Worm (Caenorhabditis elegans) whole organism, young adult: Measurements from ENCODE around the gene fbxa-182.

Experiments
- B0019.2 ChIP-seq: fragments of 200-800 bp; sonication (Bioruptor generic); conservative IDR thresholded peaks from 2 replicates; pipeline ENCODE4 v1.3.6; 2022; ENCODE audit warnings: missing genetic modification reagents, missing genetic modification characterization, missing compliant biosample characterization
- B0336.3 ChIP-seq: fragments of 200-800 bp; sonication (Bioruptor generic); IDR thresholded peaks from 2 replicates; pipeline ENCODE4 v1.3.6; 2022; ENCODE audit warnings: missing genetic modification characterization, missing compliant biosample characterization
- F37B4.10 ChIP-seq: fragments of 200-800 bp; sonication (Bioruptor generic); IDR thresholded peaks from 2 replicates; pipeline ENCODE4 v1.3.6; 2022; ENCODE audit warnings: missing genetic modification characterization, missing compliant biosample characterization
- F55B11.4 ChIP-seq: sonication (generic microtip); optimal IDR thresholded peaks from 2 replicates; lab custom pipeline; 2016; ENCODE audit warnings: missing compliant biosample characterization, missing genetic modification characterization, borderline replicate concordance; ENCODE audit not compliant: insufficient read depth
- F57C9.4 ChIP-seq: sonication (generic microtip); optimal IDR thresholded peaks from 2 replicates; lab custom pipeline; 2017; ENCODE audit warnings: mild to moderate bottlenecking, missing genetic modification characterization, missing compliant biosample characterization
- K11D2.4 ChIP-seq: fragments of 200-800 bp; sonication (Bioruptor generic); IDR thresholded peaks from 2 replicates; pipeline ENCODE4 v1.3.6; 2022; ENCODE audit warnings: missing genetic modification reagents, missing genetic modification characterization, missing compliant biosample characterization
- Y67H2A.10 ChIP-seq: fragments of 200-800 bp; sonication (Bioruptor generic); conservative IDR thresholded peaks from 2 replicates; pipeline ENCODE4 v1.3.6; 2022; ENCODE audit warnings: missing genetic modification reagents, missing genetic modification characterization, missing compliant biosample characterization
- Y79H2A.3 ChIP-seq: fragments of 200-800 bp; sonication (Bioruptor generic); conservative IDR thresholded peaks from 2 replicates; pipeline ENCODE4 v1.3.6; 2022; ENCODE audit warnings: missing genetic modification reagents, missing genetic modification characterization, missing compliant biosample characterization
- ZK185.1 ChIP-seq: sonication (generic microtip); optimal IDR thresholded peaks from 2 replicates; lab custom pipeline; 2016; ENCODE audit warnings: mild to moderate bottlenecking, missing genetic modification characterization, missing compliant biosample characterization; ENCODE audit not compliant: poor library complexity, severe bottlenecking
- aptf-3 ChIP-seq: fragments of 200-800 bp; sonication (Bioruptor generic); IDR thresholded peaks from 2 replicates; pipeline ENCODE4 v1.3.6; 2022; ENCODE audit warnings: missing genetic modification characterization, missing compliant biosample characterization
- attf-5 ChIP-seq: fragments of 200-800 bp; sonication (Bioruptor generic); optimal IDR thresholded peaks from 2 replicates; lab custom pipeline; 2018; ENCODE audit warnings: mild to moderate bottlenecking, missing genetic modification characterization, missing compliant biosample characterization
- ccch-3 ChIP-seq: fragments of 200-800 bp; sonication (Bioruptor generic); optimal IDR thresholded peaks from 2 replicates; lab custom pipeline; 2018; ENCODE audit warnings: mild to moderate bottlenecking, missing genetic modification characterization, missing compliant biosample characterization
- cebp-1 ChIP-seq, 2 experiments: fragments of 200-800 bp in 1 of 2; sonication (Bioruptor generic) in 1 of 2; sonication (generic microtip) in 1 of 2; IDR thresholded peaks in 1 of 2; optimal IDR thresholded peaks in 1 of 2; 2 replicates each; pipeline versions ENCODE4 v1.3.6 to Lab custom; 2017 to 2022; ENCODE audit warnings: missing compliant biosample characterization in 2 of 2, missing genetic modification characterization in 2 of 2, mild to moderate bottlenecking in 1 of 2, missing genetic modification reagents in 1 of 2, moderate library complexity in 1 of 2
- ceh-27 ChIP-seq: fragments of 200-800 bp; sonication (Bioruptor generic); optimal IDR thresholded peaks from 2 replicates; lab custom pipeline; 2018; ENCODE audit warnings: mild to moderate bottlenecking, missing genetic modification characterization, moderate library complexity, missing compliant biosample characterization
- die-1 ChIP-seq: sonication (generic microtip); optimal IDR thresholded peaks from 2 replicates; lab custom pipeline; 2016; ENCODE audit warnings: missing genotype, mild to moderate bottlenecking, missing genetic modification characterization, missing compliant biosample characterization
- dox-1 ChIP-seq: fragments of 200-800 bp; sonication (Bioruptor generic); IDR thresholded peaks from 2 replicates; pipeline ENCODE4 v1.3.6; 2022; ENCODE audit warnings: missing genetic modification reagents, missing genetic modification characterization, missing compliant biosample characterization
- egl-44 ChIP-seq: fragments of 200-800 bp; sonication (Bioruptor generic); IDR thresholded peaks from 2 replicates; pipeline ENCODE4 v1.3.6; 2022; ENCODE audit warnings: missing genetic modification reagents, missing genetic modification characterization, missing compliant biosample characterization
- egrh-3 ChIP-seq: fragments of 200-800 bp; sonication (Bioruptor generic); IDR thresholded peaks from 2 replicates; pipeline ENCODE4 v1.3.6; 2022; ENCODE audit warnings: missing genetic modification reagents, missing genetic modification characterization, missing compliant biosample characterization
- ekl-4 ChIP-seq: fragments of 200-800 bp; sonication (Bioruptor generic); IDR thresholded peaks from 2 replicates; pipeline ENCODE4 v1.3.6; 2022; ENCODE audit warnings: missing genetic modification reagents, missing genetic modification characterization, missing compliant biosample characterization
- gei-17 ChIP-seq: fragments of 200-800 bp; sonication (Bioruptor generic); optimal IDR thresholded peaks from 2 replicates; lab custom pipeline; 2018; ENCODE audit warnings: mild to moderate bottlenecking, missing genetic modification characterization, missing compliant biosample characterization
- hmg-1.2 ChIP-seq: fragments of 200-800 bp; sonication (Bioruptor generic); IDR thresholded peaks from 2 replicates; pipeline ENCODE4 v1.3.6; 2022; ENCODE audit warnings: missing genetic modification reagents, missing genetic modification characterization, missing compliant biosample characterization
- hmg-20 ChIP-seq: fragments of 200-800 bp; sonication (Bioruptor generic); IDR thresholded peaks from 2 replicates; pipeline ENCODE4 v1.3.6; 2022; ENCODE audit warnings: missing genetic modification reagents, missing genetic modification characterization, missing compliant biosample characterization
- hsf-1 ChIP-seq: fragments of 200-800 bp; sonication (Bioruptor generic); IDR thresholded peaks from 2 replicates; pipeline ENCODE4 v1.3.6; 2022; ENCODE audit warnings: missing genetic modification reagents, missing genetic modification characterization, missing compliant biosample characterization
- lin-35 ChIP-seq, 3 experiments: fragments of 150-350 bp in 2 of 3; sonication (generic microtip) in 1 of 3; optimal IDR thresholded peaks; 2 replicates each; lab custom pipeline; 2014 to 2018; ENCODE audit warnings: missing biosample characterization in 3 of 3, missing genetic modification characterization in 3 of 3, missing genetic modification reagents in 3 of 3
- lin-40 ChIP-seq: sonication (generic microtip); optimal IDR thresholded peaks from 2 replicates; lab custom pipeline; 2016; ENCODE audit warnings: missing genetic modification characterization, mild to moderate bottlenecking, missing compliant biosample characterization, missing genotype, missing genetic modification reagents
- lir-1 ChIP-seq: fragments of 200-800 bp; sonication (Bioruptor generic); conservative IDR thresholded peaks from 2 replicates; pipeline ENCODE4 v1.3.6; 2022; ENCODE audit warnings: missing genetic modification reagents, missing genetic modification characterization, missing compliant biosample characterization
- lsy-27 ChIP-seq: sonication (generic microtip); optimal IDR thresholded peaks from 2 replicates; lab custom pipeline; 2017; ENCODE audit warnings: missing genetic modification characterization, mild to moderate bottlenecking, missing compliant biosample characterization, antibody characterized with exemption, missing genotype, borderline replicate concordance; ENCODE audit not compliant: insufficient read depth
- madf-3 ChIP-seq: fragments of 200-800 bp; sonication (Bioruptor generic); IDR thresholded peaks from 2 replicates; pipeline ENCODE4 v1.3.6; 2022; ENCODE audit warnings: missing genetic modification reagents, missing genetic modification characterization, missing compliant biosample characterization
- madf-6 ChIP-seq: fragments of 200-800 bp; sonication (Bioruptor generic); IDR thresholded peaks from 2 replicates; pipeline ENCODE4 v1.3.6; 2022; ENCODE audit warnings: missing genetic modification reagents, missing genetic modification characterization, missing compliant biosample characterization
- mcd-1 ChIP-seq: fragments of 200-800 bp; sonication (Bioruptor generic); IDR thresholded peaks from 2 replicates; pipeline ENCODE4 v1.3.6; 2022; ENCODE audit warnings: missing genetic modification reagents, missing genetic modification characterization, missing compliant biosample characterization
- mel-28 ChIP-seq: sonication (generic microtip); optimal IDR thresholded peaks from 2 replicates; lab custom pipeline; 2016; ENCODE audit warnings: borderline replicate concordance, mild to moderate bottlenecking, missing genetic modification characterization, missing compliant biosample characterization
- nfya-1 ChIP-seq: sonication (generic microtip); optimal IDR thresholded peaks from 2 replicates; lab custom pipeline; 2017; ENCODE audit warnings: antibody characterized with exemption, missing compliant biosample characterization, missing genetic modification characterization, borderline replicate concordance; ENCODE audit not compliant: insufficient read depth
- nfyb-1 ChIP-seq: fragments of 200-800 bp; sonication (Bioruptor generic); IDR thresholded peaks from 2 replicates; pipeline ENCODE4 v1.3.6; 2022; ENCODE audit warnings: missing genetic modification reagents, missing genetic modification characterization, missing compliant biosample characterization
- nhr-80 ChIP-seq: sonication (generic microtip); optimal IDR thresholded peaks from 2 replicates; lab custom pipeline; 2016; ENCODE audit warnings: missing genetic modification characterization, missing compliant biosample characterization
- pbrm-1 ChIP-seq: fragments of 200-800 bp; sonication (Bioruptor generic); IDR thresholded peaks from 2 replicates; pipeline ENCODE4 v1.3.6; 2022; ENCODE audit warnings: missing genetic modification reagents, missing genetic modification characterization, missing compliant biosample characterization
- rec-8 ChIP-seq, 2 experiments: sonication (generic microtip); optimal IDR thresholded peaks; 2 replicates each; lab custom pipeline; 2016; ENCODE audit warnings: mild to moderate bottlenecking in 2 of 2, missing genetic modification characterization in 2 of 2, missing genetic modification reagents in 2 of 2, missing genotype in 2 of 2, missing biosample characterization in 1 of 2, missing compliant biosample characterization in 1 of 2, moderate library complexity in 1 of 2
- rpc-1 ChIP-seq, 2 experiments: fragments of 150-350 bp in 1 of 2; sonication (generic microtip) in 1 of 2; optimal IDR thresholded peaks; 2 replicates each; lab custom pipeline; 2014 to 2018; ENCODE audit warnings: missing biosample characterization in 1 of 2, missing genetic modification characterization in 1 of 2, missing genetic modification reagents in 1 of 2, missing genotype in 1 of 2
- snpc-1.3 ChIP-seq: sonication (generic microtip); optimal IDR thresholded peaks from 2 replicates; lab custom pipeline; 2017; ENCODE audit warnings: missing genetic modification characterization, mild to moderate bottlenecking, missing compliant biosample characterization, antibody characterized with exemption, moderate library complexity, missing genotype, missing genetic modification reagents; ENCODE audit not compliant: insufficient read depth
- tlf-1 ChIP-seq: fragments of 200-800 bp; sonication (Bioruptor generic); optimal IDR thresholded peaks from 2 replicates; lab custom pipeline; 2018; ENCODE audit warnings: mild to moderate bottlenecking, missing genetic modification characterization, missing compliant biosample characterization
- xnd-1 ChIP-seq: sonication (generic microtip); optimal IDR thresholded peaks from 2 replicates; lab custom pipeline; 2016; ENCODE audit warnings: missing genotype, missing genetic modification reagents, missing genetic modification characterization, missing compliant biosample characterization
- ztf-18 ChIP-seq: sonication (generic microtip); optimal IDR thresholded peaks from 2 replicates; lab custom pipeline; 2016; ENCODE audit warnings: missing genotype, mild to moderate bottlenecking, missing genetic modification characterization, missing compliant biosample characterization
- ztf-22 ChIP-seq: fragments of 200-800 bp; sonication (Bioruptor generic); optimal IDR thresholded peaks from 2 replicates; lab custom pipeline; 2018; ENCODE audit warnings: mild to moderate bottlenecking, missing genetic modification characterization, moderate library complexity, missing compliant biosample characterization
- ztf-26 ChIP-seq: sonication (generic microtip); optimal IDR thresholded peaks from 2 replicates; lab custom pipeline; 2017; ENCODE audit warnings: missing genetic modification characterization, missing compliant biosample characterization

fbxa-182 gene

ce11 chrII:2452492-2452891 lies 39.9 kb upstream of the fbxa-182 start:
- TF ChIP-seq attf-5 (GFP tag; lab: Kevin White, UChicago) (peak; percentile 9), cebp-1 (GFP tag; IDR thresholded peaks at IDR 0.05; lab: Robert Waterston, UW) (peak; percentile 40; the same call in 1 of the 2 replicates), cebp-1 (tag; optimal IDR thresholded peaks at IDR 0.05; lab: Kevin White, UChicago) (peak; percentile 68), mcd-1 (GFP tag; lab: Robert Waterston, UW) (0 out of 2 replicates have a peak, but pooled peaks have one; percentile 6), nhr-80 (tag; lab: Kevin White, UChicago) (peak; percentile 71), egl-44 (0 out of 2 replicates have a peak, but pooled peaks have one; percentile 9), nfyb-1 (GFP tag; lab: Robert Waterston, UW) (peak; percentile 61), ztf-26 (tag; lab: Kevin White, UChicago) (no peak), K11D2.4 (GFP tag; lab: Robert Waterston, UW) (0 out of 2 replicates have a peak, but pooled peaks have one; percentile 21), madf-6 (GFP tag; lab: Robert Waterston, UW) (peak; percentile 17; the same call in 1 of the 2 replicates), madf-3 (GFP tag; lab: Robert Waterston, UW) (0 out of 2 replicates have a peak, but pooled peaks have one; percentile 34), hsf-1 (peak; percentile 35; the same call in 1 of the 2 replicates), pbrm-1 (GFP tag; lab: Robert Waterston, UW) (0 out of 2 replicates have a peak, but pooled peaks have one; percentile 42), B0019.2 (GFP tag; lab: Robert Waterston, UW) (no peak), dox-1 (GFP tag; lab: Robert Waterston, UW) (peak; percentile 56), lir-1 (GFP tag; lab: Robert Waterston, UW) (no peak), B0336.3 (GFP tag; lab: Robert Waterston, UW) (peak; percentile 19; the same call in 1 of the 2 replicates), hmg-1.2 (0 out of 2 replicates have a peak, but pooled peaks have one; percentile 17), gei-17 (GFP tag; lab: Kevin White, UChicago) (no peak), ekl-4 (GFP tag; lab: Robert Waterston, UW) (no peak)

ce11 chrII:2450990-2451389 lies 38.4 kb upstream of the fbxa-182 start:
- TF ChIP-seq ztf-26 (tag; lab: Kevin White, UChicago) (no peak), egrh-3 (peak; percentile 63), rpc-1 (optimal IDR thresholded peaks at IDR 0.05; lab: Kevin White, UChicago) (no peak), rpc-1 (tag; optimal IDR thresholded peaks at IDR 0.05; lab: Kevin White, UChicago) (no peak), lin-40 (tag; lab: Kevin White, UChicago) (no peak), ztf-22 (GFP tag; lab: Kevin White, UChicago) (no peak), tlf-1 (peak; percentile 74), ZK185.1 (no peak), mel-28 (tag; lab: Kevin White, UChicago) (no peak), hmg-20 (GFP tag; lab: Robert Waterston, UW) (peak; percentile 73; the same call in 1 of the 2 replicates), aptf-3 (no peak), cebp-1 (GFP tag; IDR thresholded peaks at IDR 0.05; lab: Robert Waterston, UW) (peak; percentile 79), cebp-1 (tag; optimal IDR thresholded peaks at IDR 0.05; lab: Kevin White, UChicago) (peak; percentile 59), die-1 (tag; lab: Kevin White, UChicago) (no peak), Y79H2A.3 (peak; percentile 91), lin-35 (GFP tag; optimal IDR thresholded peaks at IDR 0.05; lab: Kevin White, UChicago) (peak; percentile 26 to 61 (median 53)), xnd-1 (tag; lab: Kevin White, UChicago) (peak; percentile 98), F37B4.10 (GFP tag; lab: Robert Waterston, UW) (no peak), lir-1 (GFP tag; lab: Robert Waterston, UW) (peak; percentile 78; the same call in 1 of the 2 replicates), ceh-27 (GFP tag; lab: Kevin White, UChicago) (peak; percentile 31), Y67H2A.10 (GFP tag; lab: Robert Waterston, UW) (peak; percentile 82), F55B11.4 (no peak), rec-8 (tag; optimal IDR thresholded peaks at IDR 0.05; lab: Kevin White, UChicago) (peak in 1 of 2 experiments; percentile 38), snpc-1.3 (tag; lab: Kevin White, UChicago) (peak; percentile 34), nfya-1 (tag; lab: Kevin White, UChicago) (no peak), B0019.2 (GFP tag; lab: Robert Waterston, UW) (peak; percentile 92), F57C9.4 (tag; lab: Kevin White, UChicago) (no peak), ccch-3 (no peak), ztf-18 (tag; lab: Kevin White, UChicago) (no peak), lsy-27 (tag; lab: Kevin White, UChicago) (no peak)
